Fruit fly (Drosophila melanogaster) whole organism, embryonic: ENCODE results near the gene PIG-B.

Source experiments
- ATbp ChIP-seq: fragments of 200-800 bp; sonication (Bioruptor generic); optimal IDR thresholded peaks from 2 replicates; lab custom pipeline; 2017; ENCODE audit warnings: missing biosample characterization, mild to moderate bottlenecking, missing genetic modification characterization, missing genetic modification reagents
- Ada2b ChIP-seq: fragments of 200-800 bp; sonication (Bioruptor generic); IDR thresholded peaks from 2 replicates; pipeline ENCODE4 v1.3.6; 2022; ENCODE audit warnings: missing biosample characterization, missing genetic modification characterization
- Awh ChIP-seq: fragments of 200-800 bp; sonication (Bioruptor generic); IDR thresholded peaks from 2 replicates; pipeline ENCODE4, ENCODE4 v1.3.6; 2022; ENCODE audit warnings: missing biosample characterization, missing genetic modification characterization
- B-H2 ChIP-seq: fragments of 200-800 bp; sonication (Bioruptor generic); optimal IDR thresholded peaks from 2 replicates; lab custom pipeline; 2018; ENCODE audit warnings: missing biosample characterization, mild to moderate bottlenecking, missing genetic modification characterization
- CG13624 ChIP-seq: fragments of 200-800 bp; sonication (Bioruptor generic); optimal IDR thresholded peaks from 2 replicates; lab custom pipeline; 2016; ENCODE audit warnings: missing biosample characterization, missing genetic modification characterization
- CG15011 ChIP-seq: fragments of 200-800 bp; sonication (Bioruptor generic); optimal IDR thresholded peaks from 3 replicates; lab custom pipeline; 2018; ENCODE audit warnings: missing biosample characterization, mild to moderate bottlenecking, missing genetic modification characterization
- CG15269 ChIP-seq: fragments of 200-800 bp; sonication (Bioruptor generic); optimal IDR thresholded peaks from 2 replicates; lab custom pipeline; 2018; ENCODE audit warnings: missing biosample characterization, mild to moderate bottlenecking, missing genetic modification characterization, moderate library complexity
- CG15696 ChIP-seq: fragments of 200-800 bp; sonication (Bioruptor generic); optimal IDR thresholded peaks from 2 replicates; lab custom pipeline; 2019; ENCODE audit warnings: missing biosample characterization, mild to moderate bottlenecking, missing genetic modification characterization, moderate library complexity
- CG16813 ChIP-seq: fragments of 200-800 bp; sonication (Bioruptor generic); IDR thresholded peaks from 3 replicates; pipeline ENCODE4 v1.3.6; 2022; ENCODE audit warnings: missing biosample characterization, missing genetic modification characterization; ENCODE audit not compliant: partially characterized antibody
- CG17328 ChIP-seq: fragments of 200-800 bp; sonication (Bioruptor generic); IDR thresholded peaks from 2 replicates; pipeline ENCODE4 v1.3.6; 2022; ENCODE audit warnings: missing biosample characterization, missing genetic modification characterization
- CG18476 ChIP-seq: fragments of 200-800 bp; sonication (Bioruptor generic); optimal IDR thresholded peaks from 2 replicates; lab custom pipeline; 2016; ENCODE audit warnings: missing biosample characterization, mild to moderate bottlenecking, missing genetic modification characterization
- CG18619 ChIP-seq: fragments of 200-800 bp; sonication (Bioruptor generic); optimal IDR thresholded peaks from 3 replicates; lab custom pipeline; 2017; ENCODE audit warnings: missing biosample characterization, mild to moderate bottlenecking, missing genetic modification characterization
- CG30020 ChIP-seq: fragments of 200-800 bp; optimal IDR thresholded peaks from 2 replicates; lab custom pipeline; 2019; ENCODE audit warnings: missing biosample characterization, mild to moderate bottlenecking, missing genetic modification characterization, moderate library complexity
- CG34376 ChIP-seq: fragments of 200-800 bp; sonication (Bioruptor generic); optimal IDR thresholded peaks from 2 replicates; lab custom pipeline; 2018; ENCODE audit warnings: missing biosample characterization, mild to moderate bottlenecking, missing genetic modification characterization
- CG34422 ChIP-seq: fragments of 200-800 bp; sonication (Bioruptor generic); IDR thresholded peaks from 3 replicates; pipeline ENCODE4 v1.3.6; 2022; ENCODE audit warnings: missing biosample characterization, missing genetic modification characterization
- CG7556 ChIP-seq: fragments of 200-800 bp; sonication (Bioruptor generic); optimal IDR thresholded peaks from 2 replicates; lab custom pipeline; 2017; ENCODE audit warnings: missing biosample characterization, mild to moderate bottlenecking, missing genetic modification characterization
- CG9797 ChIP-seq: fragments of 200-800 bp; sonication (Bioruptor generic); optimal IDR thresholded peaks from 3 replicates; lab custom pipeline; 2018; ENCODE audit warnings: missing biosample characterization, mild to moderate bottlenecking, missing genetic modification characterization
- Dbx ChIP-seq: fragments of 200-800 bp; sonication (Bioruptor generic); IDR thresholded peaks from 3 replicates; pipeline ENCODE4 v1.3.6; 2022; ENCODE audit warnings: missing biosample characterization, missing genetic modification characterization
- Fer3 ChIP-seq: fragments of 200-800 bp; sonication (Bioruptor generic); optimal IDR thresholded peaks from 2 replicates; lab custom pipeline; 2018; ENCODE audit warnings: missing biosample characterization, mild to moderate bottlenecking, missing genetic modification characterization, moderate library complexity
- Gug ChIP-seq: fragments of 200-800 bp; sonication (Bioruptor generic); IDR thresholded peaks from 4 replicates; pipeline ENCODE4 v1.3.6; 2022; ENCODE audit warnings: missing biosample characterization, missing genetic modification characterization
- HmgZ ChIP-seq: fragments of 200-800 bp; sonication (Bioruptor generic); optimal IDR thresholded peaks from 2 replicates; lab custom pipeline; 2018; ENCODE audit warnings: missing biosample characterization, mild to moderate bottlenecking, missing genetic modification characterization
- Lhr ChIP-seq: fragments of 200-800 bp; sonication (Bioruptor generic); optimal IDR thresholded peaks from 3 replicates; lab custom pipeline; 2017; ENCODE audit warnings: mild to moderate bottlenecking, missing biosample characterization, missing genetic modification reagents, missing genetic modification characterization
- PHDP ChIP-seq: fragments of 200-800 bp; sonication (Bioruptor generic); optimal IDR thresholded peaks from 3 replicates; lab custom pipeline; 2018; ENCODE audit warnings: missing biosample characterization, mild to moderate bottlenecking, missing genetic modification characterization, moderate library complexity
- Sry-δ ChIP-seq: fragments of 200-800 bp; sonication (Bioruptor generic); optimal IDR thresholded peaks from 2 replicates; lab custom pipeline; 2016; ENCODE audit warnings: missing biosample characterization, missing genetic modification characterization
- Xrp1 ChIP-seq: fragments of 200-800 bp; sonication (Bioruptor generic); IDR thresholded peaks from 2 replicates; pipeline ENCODE4 v1.3.6; 2022; ENCODE audit warnings: missing biosample characterization, missing genetic modification characterization
- ara ChIP-seq: fragments of 200-800 bp; sonication (Bioruptor generic); IDR thresholded peaks from 2 replicates; pipeline ENCODE4 v1.3.6; 2022; ENCODE audit warnings: missing biosample characterization, missing genetic modification characterization
- crol ChIP-seq: fragments of 200-800 bp; sonication (Bioruptor generic); IDR thresholded peaks from 2 replicates; pipeline ENCODE4 v1.3.6; 2022; ENCODE audit warnings: missing biosample characterization, missing genetic modification characterization
- da ChIP-seq: fragments of 200-800 bp; sonication (Bioruptor generic); optimal IDR thresholded peaks from 2 replicates; lab custom pipeline; 2016; ENCODE audit warnings: missing biosample characterization, missing genetic modification characterization
- dysf ChIP-seq: fragments of 200-800 bp; sonication (Bioruptor generic); IDR thresholded peaks from 3 replicates; pipeline ENCODE4 v1.3.6; 2022; ENCODE audit warnings: missing biosample characterization, missing genetic modification characterization
- en ChIP-seq: fragments of 200-800 bp; sonication (Bioruptor generic); optimal IDR thresholded peaks from 2 replicates; lab custom pipeline; 2016; ENCODE audit warnings: missing biosample characterization, missing genetic modification characterization
- gfzf ChIP-seq: fragments of 200-800 bp; sonication (Bioruptor generic); optimal IDR thresholded peaks from 2 replicates; lab custom pipeline; 2016; ENCODE audit warnings: missing biosample characterization, mild to moderate bottlenecking, missing genetic modification characterization, moderate library complexity
- gsb ChIP-seq: fragments of 200-800 bp; sonication (Bioruptor generic); IDR thresholded peaks from 2 replicates; pipeline ENCODE4 v1.3.6; 2022; ENCODE audit warnings: missing biosample characterization, missing genetic modification characterization
- hb ChIP-seq: fragments of 200-800 bp; sonication (Bioruptor generic); IDR thresholded peaks from 3 replicates; pipeline ENCODE4 v1.3.6; 2022; ENCODE audit warnings: missing biosample characterization, missing genetic modification characterization; ENCODE audit not compliant: partially characterized antibody
- hbn ChIP-seq: fragments of 200-800 bp; sonication (Bioruptor generic); IDR thresholded peaks from 2 replicates; pipeline ENCODE4 v1.3.6; 2022; ENCODE audit warnings: missing biosample characterization, missing genetic modification characterization; ENCODE audit not compliant: partially characterized antibody
- lilli ChIP-seq: fragments of 200-800 bp; sonication (Bioruptor generic); optimal IDR thresholded peaks from 3 replicates; lab custom pipeline; 2016; ENCODE audit warnings: missing biosample characterization, missing genetic modification characterization
- lov ChIP-seq, 2 experiments: fragments of 200-800 bp in 1 of 2; fragments of >200 bp in 1 of 2; sonication (Bioruptor generic) in 1 of 2; IDR thresholded peaks in 1 of 2; optimal IDR thresholded peaks in 1 of 2; 2 replicates in 1 of 2; 3 replicates in 1 of 2; pipeline versions ENCODE4 v1.3.6 to Lab custom; 2017 to 2022; ENCODE audit warnings: missing biosample characterization in 1 of 2, missing genetic modification characterization in 1 of 2
- pita ChIP-seq: fragments of 200-800 bp; sonication (Bioruptor generic); optimal IDR thresholded peaks from 2 replicates; lab custom pipeline; 2017; ENCODE audit warnings: missing biosample characterization, mild to moderate bottlenecking, missing genetic modification characterization
- pzg ChIP-seq: fragments of 200-800 bp; sonication (Bioruptor generic); optimal IDR thresholded peaks from 3 replicates; lab custom pipeline; 2018; ENCODE audit warnings: missing biosample characterization, mild to moderate bottlenecking, missing genetic modification characterization, moderate library complexity
- ranshi ChIP-seq: fragments of 200-800 bp; sonication (Bioruptor generic); IDR thresholded peaks from 2 replicates; pipeline ENCODE4 v1.3.6; 2022; ENCODE audit warnings: missing biosample characterization, missing genetic modification characterization
- seq ChIP-seq: fragments of 200-800 bp; sonication (Bioruptor generic); IDR thresholded peaks from 2 replicates; pipeline ENCODE4 v1.3.6; 2022; ENCODE audit warnings: missing biosample characterization, missing genetic modification characterization
- sisA ChIP-seq: fragments of 200-800 bp; sonication (Bioruptor generic); IDR thresholded peaks from 2 replicates; pipeline ENCODE4 v1.3.6; 2022; ENCODE audit warnings: missing biosample characterization, missing genetic modification characterization
- so ChIP-seq: fragments of 200-800 bp; sonication (Bioruptor generic); IDR thresholded peaks from 3 replicates; pipeline ENCODE4 v1.3.6; 2022; ENCODE audit warnings: missing biosample characterization, missing genetic modification characterization
- ssp ChIP-seq: fragments of 200-800 bp; sonication (Bioruptor generic); IDR thresholded peaks from 2 replicates; pipeline ENCODE4 v1.3.6; 2022; ENCODE audit warnings: missing biosample characterization, missing genetic modification characterization
- unc-4 ChIP-seq: fragments of 200-800 bp; sonication (Bioruptor generic); IDR thresholded peaks from 2 replicates; pipeline ENCODE4 v1.3.6; 2022; ENCODE audit warnings: missing biosample characterization, missing genetic modification characterization; ENCODE audit not compliant: partially characterized antibody
- vnd ChIP-seq: fragments of 200-800 bp; sonication (Bioruptor generic); IDR thresholded peaks from 3 replicates; pipeline ENCODE4 v1.3.6; 2022; ENCODE audit warnings: missing biosample characterization, missing genetic modification characterization; ENCODE audit not compliant: partially characterized antibody
- vvl ChIP-seq: fragments of 200-800 bp; sonication (Bioruptor generic); IDR thresholded peaks from 2 replicates; pipeline ENCODE4 v1.3.6; 2022; ENCODE audit warnings: missing biosample characterization, missing genetic modification characterization
- wek ChIP-seq: fragments of 200-800 bp; sonication (Bioruptor generic); optimal IDR thresholded peaks from 3 replicates; lab custom pipeline; 2018; ENCODE audit warnings: missing biosample characterization, mild to moderate bottlenecking, missing genetic modification characterization, moderate library complexity

PIG-B gene

DNA sequence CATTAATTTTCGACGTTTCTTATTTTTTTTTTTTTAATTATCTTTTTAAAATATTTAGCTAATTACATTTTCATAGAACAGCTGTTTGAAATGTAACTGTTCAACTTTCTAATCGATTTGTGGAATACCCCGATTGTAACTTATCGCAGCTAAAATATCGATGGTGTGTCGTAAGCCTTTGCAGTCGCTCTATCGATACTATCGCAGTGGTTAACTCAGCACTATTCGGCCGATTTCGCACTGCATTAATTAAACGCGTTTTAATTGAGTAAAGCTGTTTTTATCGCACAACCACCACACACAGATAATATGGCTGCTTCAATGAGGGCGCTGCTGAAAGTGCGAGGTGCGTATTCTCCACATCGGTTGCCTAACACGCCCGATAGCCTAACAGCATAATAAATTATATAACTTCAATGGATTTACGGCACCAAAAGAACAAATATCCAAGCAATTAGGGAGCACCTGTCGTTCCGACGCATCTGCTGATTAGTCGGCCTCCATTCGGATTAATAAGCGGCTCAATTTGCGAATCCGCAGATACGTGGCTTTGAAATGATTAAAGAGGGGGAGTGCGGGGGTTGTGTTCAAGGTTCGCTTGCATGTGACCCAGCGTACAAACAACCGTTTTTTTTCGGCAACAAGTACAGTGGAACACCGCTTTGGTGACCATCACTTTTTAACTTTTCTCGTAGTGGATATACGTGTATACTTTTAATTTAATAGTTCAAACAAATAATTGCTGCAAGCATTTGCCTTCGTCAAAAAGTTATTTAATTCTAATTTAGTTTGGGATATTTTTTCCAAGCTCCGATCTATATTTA lies 3.2 kb downstream of the PIG-B start, which contains the start of gene Scsalpha1 (continued):
- TF ChIP-seq pita (no peak), gfzf (peak; percentile 29), so (GFP tag; lab: Robert Waterston, UW) (0 out of 3 replicates have a peak, but pooled peaks have one; percentile 33), pzg (GFP tag; lab: Kevin White, UChicago) (peak; percentile 93), CG7556 (GFP tag; lab: Kevin White, UChicago) (peak; percentile 19), Ada2b (GFP tag; lab: Robert Waterston, UW) (peak; percentile 32; the same call in 1 of the 2 replicates), CG17328 (peak; percentile 27; the same call in 1 of the 2 replicates), lilli (GFP tag; lab: Kevin White, UChicago) (peak; percentile 42), en (GFP tag; lab: Kevin White, UChicago) (no peak), gsb (GFP tag; lab: Robert Waterston, UW) (peak; percentile 18; the same call in 1 of the 2 replicates), CG15269 (tag; lab: Kevin White, UChicago) (peak; percentile 59), sisA (GFP tag; lab: Robert Waterston, UW) (peak; percentile 33; the same call in 1 of the 2 replicates), ssp (peak; percentile 59), wek (peak; percentile 97), Sry-δ (GFP tag; lab: Kevin White, UChicago) (peak; percentile 97), CG30020 (tag; lab: Kevin White, UChicago) (peak; percentile 40), CG18619 (GFP tag; lab: Kevin White, UChicago) (peak; percentile 3), Fer3 (tag; lab: Kevin White, UChicago) (peak; percentile 46), Lhr (GFP tag; lab: Kevin White, UChicago) (peak; percentile 45), PHDP (peak; percentile 41), seq (peak; percentile 71; the same call in 1 of the 2 replicates), CG15696 (no peak), Dbx (GFP tag; lab: Robert Waterston, UW) (peak; percentile 74; the same call in 2 of the 3 replicates), Awh (GFP tag; lab: Robert Waterston, UW) (peak; percentile 53; the same call in 1 of the 2 replicates), HmgZ (tag; lab: Kevin White, UChicago) (peak; percentile 63), ranshi (peak; percentile 23; the same call in 1 of the 2 replicates), CG15011 (no peak), crol (peak; percentile 94), vnd (GFP tag; lab: Robert Waterston, UW) (peak; percentile 99), dysf (GFP tag; lab: Robert Waterston, UW) (peak; percentile 54; the same call in 2 of the 3 replicates), CG34422 (GFP tag; lab: Robert Waterston, UW) (peak; percentile 43; the same call in 1 of the 3 replicates), vvl (GFP tag; lab: Robert Waterston, UW) (peak; percentile 90), CG13624 (GFP tag; lab: Kevin White, UChicago) (peak; percentile 22), ATbp (GFP tag; lab: Kevin White, UChicago) (peak; percentile 20), hbn (GFP tag; lab: Robert Waterston, UW) (peak; percentile 99), da (GFP tag; lab: Kevin White, UChicago) (no peak), CG16813 (GFP tag; lab: Robert Waterston, UW) (peak; percentile 100), CG34376 (peak; percentile 15), B-H2 (GFP tag; lab: Kevin White, UChicago) (no peak), hb (peak; percentile 99), unc-4 (GFP tag; lab: Robert Waterston, UW) (peak; percentile 99), ara (peak; percentile 37; the same call in 1 of the 2 replicates), CG18476 (GFP tag; lab: Kevin White, UChicago) (no peak), lov (optimal IDR thresholded peaks at IDR 0.05; lab: Kevin White, UChicago) (no peak), lov (GFP tag; IDR thresholded peaks at IDR 0.05; lab: Robert Waterston, UW) (no peak), Xrp1 (GFP tag; lab: Robert Waterston, UW) (peak; percentile 54; the same call in 1 of the 2 replicates), CG9797 (peak; percentile 49), Gug (GFP tag; lab: Robert Waterston, UW) (peak; percentile 24; the same call in 1 of the 4 replicates)
